Fruit fly (Drosophila melanogaster) whole organism, embryonic: ENCODE measurements around the gene FoxL1.

ENCODE experiments used
- CG10267 ChIP-seq: fragments of 200-800 bp; sonication (Bioruptor generic); optimal IDR thresholded peaks from 2 replicates; lab custom pipeline; 2018; ENCODE audit warnings: missing biosample characterization, mild to moderate bottlenecking, missing genetic modification characterization, moderate library complexity
- CG10979 ChIP-seq: fragments of 200-800 bp; sonication (Bioruptor generic); optimal IDR thresholded peaks from 2 replicates; lab custom pipeline; 2018; ENCODE audit warnings: missing biosample characterization, mild to moderate bottlenecking, missing genetic modification characterization, moderate library complexity
- CG12236 ChIP-seq: fragments of 200-800 bp; sonication (Bioruptor generic); optimal IDR thresholded peaks from 2 replicates; lab custom pipeline; 2016; ENCODE audit warnings: missing biosample characterization, missing genetic modification characterization
- CG13287 ChIP-seq: fragments of 200-800 bp; sonication (Bioruptor generic); IDR thresholded peaks from 2 replicates; pipeline ENCODE4 v1.3.6; 2022; ENCODE audit warnings: missing biosample characterization, missing genetic modification characterization; ENCODE audit not compliant: partially characterized antibody
- CG13775 ChIP-seq: fragments of 200-800 bp; sonication (Bioruptor generic); optimal IDR thresholded peaks from 3 replicates; lab custom pipeline; 2017; ENCODE audit warnings: missing biosample characterization, mild to moderate bottlenecking, missing genetic modification characterization
- CG13894 ChIP-seq: fragments of 200-800 bp; sonication (Bioruptor generic); optimal IDR thresholded peaks from 3 replicates; lab custom pipeline; 2018; ENCODE audit warnings: missing biosample characterization, mild to moderate bottlenecking, missing genetic modification characterization, moderate library complexity
- CG14965 ChIP-seq: fragments of 200-800 bp; sonication (Bioruptor generic); optimal IDR thresholded peaks from 2 replicates; lab custom pipeline; 2016; ENCODE audit warnings: missing biosample characterization, missing genetic modification characterization, borderline replicate concordance
- CG1529 ChIP-seq: fragments of 200-800 bp; sonication (Bioruptor generic); optimal IDR thresholded peaks from 3 replicates; lab custom pipeline; 2018; ENCODE audit warnings: missing biosample characterization, missing genetic modification characterization
- CG18599 ChIP-seq: fragments of 200-800 bp; sonication (Bioruptor generic); optimal IDR thresholded peaks from 3 replicates; lab custom pipeline; 2017; ENCODE audit warnings: missing biosample characterization, missing genetic modification characterization, mild to moderate bottlenecking, moderate library complexity, missing genetic modification reagents
- CG2875 ChIP-seq: fragments of 200-800 bp; sonication (Bioruptor generic); optimal IDR thresholded peaks from 2 replicates; lab custom pipeline; 2017; ENCODE audit warnings: missing biosample characterization, mild to moderate bottlenecking, missing genetic modification characterization, missing genetic modification reagents
- CG3163 ChIP-seq: fragments of 200-800 bp; sonication (Bioruptor generic); optimal IDR thresholded peaks from 3 replicates; lab custom pipeline; 2016; ENCODE audit warnings: missing biosample characterization, missing genetic modification characterization
- CG3281 ChIP-seq: fragments of 200-800 bp; sonication (Bioruptor generic); optimal IDR thresholded peaks from 3 replicates; lab custom pipeline; 2017; ENCODE audit warnings: missing biosample characterization, mild to moderate bottlenecking, missing genetic modification characterization
- CG6175 ChIP-seq: fragments of 200-800 bp; sonication (Bioruptor generic); IDR thresholded peaks from 3 replicates; pipeline ENCODE4 v1.3.6; 2022; ENCODE audit warnings: missing biosample characterization, missing genetic modification characterization
- CG6813 ChIP-seq: fragments of 200-800 bp; sonication (Bioruptor generic); optimal IDR thresholded peaks from 2 replicates; lab custom pipeline; 2017; ENCODE audit warnings: missing biosample characterization, missing genetic modification characterization, mild to moderate bottlenecking, moderate library complexity, missing genetic modification reagents
- D19B ChIP-seq: fragments of 200-800 bp; sonication (Bioruptor generic); optimal IDR thresholded peaks from 2 replicates; lab custom pipeline; 2017; ENCODE audit warnings: missing biosample characterization, mild to moderate bottlenecking, missing genetic modification characterization
- Dll ChIP-seq: fragments of 200-800 bp; sonication (Bioruptor generic); IDR thresholded peaks from 4 replicates; pipeline ENCODE4 v1.3.6; 2022; ENCODE audit warnings: missing biosample characterization, missing genetic modification characterization; ENCODE audit not compliant: partially characterized antibody
- Dp ChIP-seq: fragments of 200-800 bp; sonication (Bioruptor generic); optimal IDR thresholded peaks from 2 replicates; lab custom pipeline; 2018; ENCODE audit warnings: missing biosample characterization, mild to moderate bottlenecking, missing genetic modification characterization, moderate library complexity
- Dref ChIP-seq: fragments of 200-800 bp; sonication (Bioruptor generic); IDR thresholded peaks from 2 replicates; pipeline ENCODE4 v1.3.6; 2022; ENCODE audit warnings: missing biosample characterization, missing genetic modification characterization
- E2f2 ChIP-seq: fragments of 200-800 bp; sonication (Bioruptor generic); IDR thresholded peaks from 2 replicates; pipeline ENCODE4 v1.3.6; 2022; ENCODE audit warnings: missing biosample characterization, missing genetic modification characterization
- HmgD ChIP-seq: fragments of 200-800 bp; sonication (Bioruptor generic); optimal IDR thresholded peaks from 3 replicates; lab custom pipeline; 2016; ENCODE audit warnings: missing biosample characterization, missing genetic modification characterization
- Jarid2 ChIP-seq: fragments of 200-800 bp; sonication (Bioruptor generic); optimal IDR thresholded peaks from 3 replicates; lab custom pipeline; 2017; ENCODE audit warnings: mild to moderate bottlenecking, missing biosample characterization, missing genetic modification reagents, missing genetic modification characterization
- Lpt ChIP-seq: fragments of >200 bp; optimal IDR thresholded peaks from 2 replicates; lab custom pipeline; 2018; ENCODE audit warnings: missing biosample characterization, missing genetic modification characterization
- MBD-R2 ChIP-seq: fragments of 200-800 bp; sonication (Bioruptor generic); IDR thresholded peaks from 2 replicates; pipeline ENCODE4 v1.3.6; 2022; ENCODE audit warnings: missing biosample characterization, missing genetic modification characterization
- NK7.1 ChIP-seq: fragments of 200-800 bp; sonication (Bioruptor generic); optimal IDR thresholded peaks from 3 replicates; lab custom pipeline; 2016; ENCODE audit warnings: missing biosample characterization, missing genetic modification characterization
- Nf-YB ChIP-seq: fragments of 200-800 bp; sonication (Bioruptor generic); optimal IDR thresholded peaks from 3 replicates; lab custom pipeline; 2019; ENCODE audit warnings: missing biosample characterization, mild to moderate bottlenecking, missing genetic modification characterization, moderate library complexity
- Rx ChIP-seq: fragments of 200-800 bp; sonication (Bioruptor generic); IDR thresholded peaks from 2 replicates; pipeline ENCODE4 v1.3.6; 2022; ENCODE audit warnings: missing biosample characterization, missing genetic modification characterization
- Sry-β ChIP-seq: fragments of 200-800 bp; sonication (Bioruptor generic); optimal IDR thresholded peaks from 2 replicates; lab custom pipeline; 2018; ENCODE audit warnings: missing biosample characterization, mild to moderate bottlenecking, missing genetic modification characterization, moderate library complexity
- cad ChIP-seq: fragments of >200 bp; optimal IDR thresholded peaks from 2 replicates; lab custom pipeline; 2017; ENCODE audit warnings: missing biosample characterization, missing genetic modification characterization
- chinmo ChIP-seq: fragments of 200-800 bp; sonication (Bioruptor generic); IDR thresholded peaks from 4 replicates; pipeline ENCODE4 v1.3.6; 2022; ENCODE audit warnings: missing biosample characterization, missing genetic modification characterization; ENCODE audit not compliant: partially characterized antibody
- fd102C ChIP-seq: fragments of 200-800 bp; sonication (Bioruptor generic); optimal IDR thresholded peaks from 2 replicates; lab custom pipeline; 2018; ENCODE audit warnings: missing biosample characterization, mild to moderate bottlenecking, missing genetic modification characterization, moderate library complexity
- gcm ChIP-seq: fragments of 200-800 bp; sonication (Bioruptor generic); optimal IDR thresholded peaks from 2 replicates; lab custom pipeline; 2019; ENCODE audit warnings: missing biosample characterization, mild to moderate bottlenecking, missing genetic modification characterization, moderate library complexity
- grau ChIP-seq: fragments of 200-800 bp; optimal IDR thresholded peaks from 3 replicates; lab custom pipeline; 2019; ENCODE audit warnings: missing biosample characterization, mild to moderate bottlenecking, missing genetic modification characterization, moderate library complexity
- gt ChIP-seq: fragments of 200-800 bp; sonication (Bioruptor generic); IDR thresholded peaks from 2 replicates; pipeline ENCODE4 v1.3.6; 2022; ENCODE audit warnings: missing biosample characterization, missing genetic modification characterization
- maf-S ChIP-seq: fragments of 200-800 bp; sonication (Bioruptor generic); optimal IDR thresholded peaks from 2 replicates; lab custom pipeline; 2016; ENCODE audit warnings: missing biosample characterization, missing genetic modification characterization
- mirr ChIP-seq: fragments of 200-800 bp; sonication (Bioruptor generic); optimal IDR thresholded peaks from 3 replicates; lab custom pipeline; 2018; ENCODE audit warnings: missing biosample characterization, mild to moderate bottlenecking, missing genetic modification characterization
- nerfin-1 ChIP-seq: fragments of 200-800 bp; sonication (Bioruptor generic); optimal IDR thresholded peaks from 3 replicates; lab custom pipeline; 2019; ENCODE audit warnings: missing biosample characterization, mild to moderate bottlenecking, missing genetic modification characterization, moderate library complexity
- oc ChIP-seq: fragments of 200-800 bp; sonication (Bioruptor generic); optimal IDR thresholded peaks from 2 replicates; lab custom pipeline; 2018; ENCODE audit warnings: missing biosample characterization, mild to moderate bottlenecking, missing genetic modification characterization, moderate library complexity
- onecut ChIP-seq: fragments of 200-800 bp; sonication (Bioruptor generic); IDR thresholded peaks from 2 replicates; pipeline ENCODE4 v1.3.6; 2022; ENCODE audit warnings: missing biosample characterization, missing genetic modification characterization
- p53 ChIP-seq: fragments of 200-800 bp; sonication (Bioruptor generic); optimal IDR thresholded peaks from 2 replicates; lab custom pipeline; 2016; ENCODE audit warnings: missing biosample characterization, missing genetic modification characterization
- pum ChIP-seq: fragments of 200-800 bp; sonication (Bioruptor generic); optimal IDR thresholded peaks from 2 replicates; lab custom pipeline; 2016; ENCODE audit warnings: missing biosample characterization, missing genetic modification characterization
- sens ChIP-seq: fragments of 200-800 bp; sonication (Bioruptor generic); peaks from one replicate; lab custom pipeline; 2016; ENCODE audit warnings: missing biosample characterization, missing genetic modification characterization
- slbo ChIP-seq: fragments of 200-800 bp; sonication (Bioruptor generic); IDR thresholded peaks from 2 replicates; pipeline ENCODE4 v1.3.6; 2022; ENCODE audit warnings: missing biosample characterization, missing genetic modification characterization
- vnd ChIP-seq: fragments of 200-800 bp; sonication (Bioruptor generic); IDR thresholded peaks from 3 replicates; pipeline ENCODE4 v1.3.6; 2022; ENCODE audit warnings: missing biosample characterization, missing genetic modification characterization; ENCODE audit not compliant: partially characterized antibody
- wek ChIP-seq: fragments of 200-800 bp; sonication (Bioruptor generic); optimal IDR thresholded peaks from 3 replicates; lab custom pipeline; 2018; ENCODE audit warnings: missing biosample characterization, mild to moderate bottlenecking, missing genetic modification characterization, moderate library complexity
- zen2 ChIP-seq: fragments of 200-800 bp; sonication (Bioruptor generic); IDR thresholded peaks from 3 replicates; pipeline ENCODE4 v1.3.6; 2022; ENCODE audit warnings: missing biosample characterization, missing genetic modification characterization; ENCODE audit not compliant: partially characterized antibody

FoxL1 gene

DNA sequence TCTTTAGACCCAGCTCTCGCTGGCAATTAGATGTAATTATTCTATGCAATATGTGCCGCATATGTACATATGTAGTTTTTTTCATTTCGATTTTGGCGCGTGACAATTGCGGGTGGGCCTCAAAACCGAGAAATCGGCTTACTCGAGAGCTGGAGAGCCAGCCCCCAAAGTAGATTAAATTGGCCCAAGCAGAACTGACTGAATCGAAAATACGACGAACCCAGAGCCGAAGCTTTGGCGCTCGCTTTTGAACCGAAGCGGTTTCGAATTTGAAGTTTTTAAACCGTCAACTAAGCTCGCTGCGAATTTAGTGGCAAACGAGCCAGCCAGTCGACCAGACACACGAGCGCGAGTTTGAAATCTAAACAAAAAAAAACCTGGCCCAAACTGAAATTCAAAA is 27.6 kb downstream of the FoxL1 start, which contains the start of gene CG1136 (continued):
- no peak for TF ChIP-seq CG18599 (GFP tag; lab: Kevin White, UChicago)
- TF ChIP-seq chinmo = 0 out of 4 replicates have a peak, but pooled peaks have one; percentile 65
- TF ChIP-seq MBD-R2 (GFP tag; lab: Robert Waterston, UW) = no peak
- no peak for TF ChIP-seq slbo
- no peak for TF ChIP-seq p53 (GFP tag; lab: Kevin White, UChicago)
- TF ChIP-seq CG10267 = no peak
- TF ChIP-seq grau (tag; lab: Kevin White, UChicago) = no peak
- TF ChIP-seq CG12236 = no peak
- TF ChIP-seq fd102C (GFP tag; lab: Kevin White, UChicago) = no peak
- no peak for TF ChIP-seq CG1529 (GFP tag; lab: Kevin White, UChicago)
- TF ChIP-seq zen2 (GFP tag; lab: Robert Waterston, UW) = no peak
- no peak for TF ChIP-seq mirr (GFP tag; lab: Kevin White, UChicago)
- peak; percentile 15; the same call in 1 of the 2 replicates for TF ChIP-seq CG13287 (GFP tag; lab: Robert Waterston, UW)
- TF ChIP-seq nerfin-1 (tag; lab: Kevin White, UChicago) = no peak
- no peak for TF ChIP-seq D19B (GFP tag; lab: Kevin White, UChicago)
- TF ChIP-seq Sry-β (GFP tag; lab: Kevin White, UChicago) = no peak
- no peak for TF ChIP-seq CG14965
- TF ChIP-seq Dp (GFP tag; lab: Kevin White, UChicago) = no peak
- TF ChIP-seq Jarid2 = no peak
- TF ChIP-seq CG6175 = 0 out of 3 replicates have a peak, but pooled peaks have one; percentile 25
- peak; percentile 23 for TF ChIP-seq CG13894 (tag; lab: Kevin White, UChicago)
- no peak for TF ChIP-seq NK7.1 (GFP tag; lab: Kevin White, UChicago)
- TF ChIP-seq CG3281 = no peak
- TF ChIP-seq Lpt (GFP tag; lab: Kevin White, UChicago) = no peak
- TF ChIP-seq CG6813 (GFP tag; lab: Kevin White, UChicago) = no peak
- no peak for TF ChIP-seq Dll (GFP tag; lab: Robert Waterston, UW)
- no peak for TF ChIP-seq CG13775
- no peak for TF ChIP-seq gt
- no peak for TF ChIP-seq Rx (GFP tag; lab: Robert Waterston, UW)
- no peak for TF ChIP-seq CG3163
- no peak for TF ChIP-seq maf-S (GFP tag; lab: Kevin White, UChicago)
- no peak for TF ChIP-seq HmgD
- TF ChIP-seq vnd = no peak
- no peak for TF ChIP-seq onecut (GFP tag; lab: Robert Waterston, UW)
- TF ChIP-seq gcm = no peak
- TF ChIP-seq sens (GFP tag; lab: Kevin White, UChicago) = no peak
- no peak for TF ChIP-seq CG2875 (GFP tag; lab: Kevin White, UChicago)
- no peak for TF ChIP-seq pum (GFP tag; lab: Kevin White, UChicago)
- 0 out of 2 replicates have a peak, but pooled peaks have one; percentile 22 for TF ChIP-seq E2f2
- no peak for TF ChIP-seq Nf-YB
- TF ChIP-seq cad (GFP tag; lab: Kevin White, UChicago) = no peak
- no peak for TF ChIP-seq wek (GFP tag; lab: Kevin White, UChicago)
- TF ChIP-seq CG10979 = no peak
- no peak for TF ChIP-seq Dref
- TF ChIP-seq oc (tag; lab: Kevin White, UChicago) = peak; percentile 15
